Worm (Caenorhabditis elegans): ENCODE results near the gene ule-4.

The ule-4 gene

DNA sequence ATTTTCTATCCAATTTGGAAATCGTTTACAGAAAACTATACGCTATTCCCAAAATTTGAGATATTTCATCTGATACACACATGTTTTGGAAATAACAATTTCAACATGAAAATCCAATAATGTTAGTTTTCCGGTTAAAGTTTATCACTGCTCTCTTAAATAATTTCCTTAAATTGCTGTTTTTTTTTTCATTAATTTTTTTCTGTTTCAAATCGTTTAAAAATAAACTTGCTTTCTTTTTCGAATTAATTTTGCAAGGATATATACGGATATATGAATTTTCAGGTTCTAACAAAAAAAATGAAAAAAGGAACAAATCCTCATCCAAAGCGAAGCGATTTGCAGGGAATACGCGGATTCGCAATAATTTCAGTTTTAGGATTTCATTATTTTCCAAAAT is 26.0 kb upstream of the ule-4 start, which contains the start of gene oac-48:
TSS of gene oac-48 (plus strand) at position 301 of the 400 bp plus-strand sequence.
- TF ChIP-seq lin-39 (tag; optimal IDR thresholded peaks at IDR 0.05) (no peak), egl-27 (tag; optimal IDR thresholded peaks at IDR 0.05) (no peak), tbx-2 (tag; optimal IDR thresholded peaks at IDR 0.05) (no peak), unc-62 (GFP tag; optimal IDR thresholded peaks at IDR 0.05) (no peak), blmp-1 (tag; optimal IDR thresholded peaks at IDR 0.05) (no peak), lin-15B (tag; optimal IDR thresholded peaks at IDR 0.05) (no peak), nhr-47 (tag; optimal IDR thresholded peaks at IDR 0.05) (no peak), unc-30 (tag; optimal IDR thresholded peaks at IDR 0.05) (no peak), C34B4.2 (tag; optimal IDR thresholded peaks at IDR 0.05) (no peak), pax-3 (tag; optimal IDR thresholded peaks at IDR 0.05) (no peak), nhr-11 (tag; optimal IDR thresholded peaks at IDR 0.05) (no peak), swsn-7 (tag; optimal IDR thresholded peaks at IDR 0.05) (no peak), isw-1 (GFP tag; IDR thresholded peaks at IDR 0.05) (no peak), unc-98 (GFP tag; IDR thresholded peaks at IDR 0.05) (no peak)

DNA sequence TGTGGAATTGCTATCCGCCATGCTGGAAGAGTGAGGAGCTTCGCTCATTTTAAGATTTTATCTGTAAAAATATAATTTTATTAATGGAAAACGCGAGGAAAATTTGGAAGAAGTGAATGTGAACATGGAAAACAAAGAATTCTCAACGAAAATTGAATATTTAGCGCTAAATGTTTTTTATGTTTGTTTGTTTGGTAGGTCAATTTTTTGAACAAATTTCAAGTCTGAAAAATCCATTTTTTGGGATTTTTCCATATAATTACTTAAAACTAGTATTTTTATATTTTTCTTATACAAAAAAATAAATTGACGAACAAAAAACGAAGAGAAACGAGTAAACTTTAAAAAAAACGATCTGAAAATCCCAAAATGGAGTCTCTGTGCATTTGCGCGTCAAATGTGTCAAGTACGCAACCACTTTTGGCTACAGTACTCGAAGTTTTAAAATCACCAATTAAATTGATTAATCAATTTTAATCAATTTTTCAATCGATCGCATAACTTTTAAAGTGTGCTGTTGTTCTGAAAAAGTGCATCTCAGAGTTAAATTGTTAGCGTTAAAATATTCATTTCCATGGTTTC is 19.5 kb upstream of the ule-4 start, which contains the start of gene fbxa-215:
TSS of gene fbxa-215 (minus strand) at position 61 of the 582 bp plus-strand sequence.
- TF ChIP-seq hpl-2 (GFP tag; optimal IDR thresholded peaks at IDR 0.05) (no peak), Y116A8C.19 (tag; optimal IDR thresholded peaks at IDR 0.05; ENCODE audit: borderline replicate concordance) (no peak), unc-130 (tag; optimal IDR thresholded peaks at IDR 0.05) (no peak), nhr-20 (tag; optimal IDR thresholded peaks at IDR 0.05) (no peak), irx-1 (tag; optimal IDR thresholded peaks at IDR 0.05) (no peak), dsc-1 (tag; optimal IDR thresholded peaks at IDR 0.05) (no peak), snu-23 (GFP tag; optimal IDR thresholded peaks at IDR 0.05) (no peak), fkh-4 (tag; optimal IDR thresholded peaks at IDR 0.05; ENCODE audit: borderline replicate concordance) (no peak), ceh-88 (GFP tag; IDR thresholded peaks at IDR 0.05) (no peak)

DNA sequence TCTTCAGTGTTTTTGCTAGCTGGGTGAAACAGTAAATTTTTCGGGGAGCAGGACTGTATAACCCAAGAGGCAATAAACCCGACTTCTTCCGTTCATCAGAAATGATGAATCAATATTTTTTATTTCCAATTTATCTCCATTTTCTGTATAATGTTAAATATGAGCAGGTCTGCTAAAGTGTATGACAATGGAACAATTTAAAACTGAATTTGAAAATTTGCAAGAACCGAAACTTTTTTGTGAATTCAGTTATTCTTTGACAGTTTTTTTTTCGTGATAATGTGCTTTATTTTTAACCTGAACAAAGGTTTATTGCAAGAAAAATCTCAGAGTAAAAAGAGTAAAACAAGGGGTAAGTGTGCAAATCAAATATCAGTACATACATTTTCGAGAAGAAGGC is 17.6 kb upstream of the ule-4 start:
- no peak for TF ChIP-seq pag-3 (tag; optimal IDR thresholded peaks at IDR 0.05; ENCODE audit: borderline replicate concordance, insufficient read depth)
- no peak for TF ChIP-seq unc-30 (tag; optimal IDR thresholded peaks at IDR 0.05)
- TF ChIP-seq mep-1 (tag; optimal IDR thresholded peaks at IDR 0.05) = no peak
- no peak for TF ChIP-seq sox-4 (tag; optimal IDR thresholded peaks at IDR 0.05)
- TF ChIP-seq nhr-237 (tag; optimal IDR thresholded peaks at IDR 0.05) = no peak
- no peak for TF ChIP-seq nhr-77 (tag; optimal IDR thresholded peaks at IDR 0.05)
- no peak for TF ChIP-seq C16A3.4 (tag; optimal IDR thresholded peaks at IDR 0.05)
- no peak for TF ChIP-seq vab-15 (tag; optimal IDR thresholded peaks at IDR 0.05)

DNA sequence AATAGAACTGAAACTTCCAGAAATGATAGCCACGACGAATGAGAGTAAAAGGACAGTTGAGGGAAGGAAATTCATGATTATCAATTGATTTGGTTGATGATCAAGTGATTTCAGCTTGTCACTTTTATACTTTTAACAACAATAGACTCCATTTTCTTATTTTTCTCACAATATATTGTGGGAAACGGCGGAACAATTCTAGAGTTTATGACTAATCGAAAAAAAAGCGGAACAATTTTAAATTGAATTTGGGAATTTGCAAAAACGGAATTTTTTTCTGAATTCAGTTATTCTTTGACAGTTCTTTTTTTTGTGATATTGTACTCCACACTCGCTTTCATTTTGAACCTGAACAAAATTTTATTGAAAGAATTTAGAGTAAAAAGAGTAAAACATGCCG is 16.6 kb upstream of the ule-4 start, which contains the start of gene Y45F10C.4:
TSS of gene Y45F10C.4 (minus strand) at position 101 of the 400 bp plus-strand sequence.
- TF ChIP-seq mef-2 (tag; optimal IDR thresholded peaks at IDR 0.05) (no peak), skn-1 (tag; optimal IDR thresholded peaks at IDR 0.05) (no peak), Y116A8C.19 (tag; optimal IDR thresholded peaks at IDR 0.05; ENCODE audit: borderline replicate concordance) (no peak), zag-1 (tag; optimal IDR thresholded peaks at IDR 0.05) (no peak), efl-1 (optimal IDR thresholded peaks at IDR 0.05) (no peak), efl-1 (GFP tag; optimal IDR thresholded peaks at IDR 0.05 in 1 of 2) (no peak), nhr-76 (tag; optimal IDR thresholded peaks at IDR 0.05) (no peak), lin-13 (GFP tag; optimal IDR thresholded peaks at IDR 0.05) (no peak), mep-1 (tag; optimal IDR thresholded peaks at IDR 0.05) (no peak), ceh-8 (GFP tag; optimal IDR thresholded peaks at IDR 0.05) (no peak), elt-2 (tag; optimal IDR thresholded peaks at IDR 0.05) (no peak)
